Fruit fly (Drosophila melanogaster) whole organism, prepupa: Measurements from ENCODE around the gene Flo2.
A peak's percentile ranks its signal among the peaks of the same experiment; 100 is the strongest.

Experiments
- CG10631 ChIP-seq: fragments of 200-800 bp; sonication (Bioruptor generic); optimal IDR thresholded peaks from 2 replicates; lab custom pipeline; 2016; ENCODE audit warnings: missing biosample characterization, missing genetic modification characterization
- CG10669 ChIP-seq: fragments of 200-800 bp; sonication (Bioruptor generic); optimal IDR thresholded peaks from 3 replicates; lab custom pipeline; 2018; ENCODE audit warnings: missing biosample characterization, mild to moderate bottlenecking, missing genetic modification characterization, moderate library complexity
- CG11294 ChIP-seq: fragments of 200-800 bp; sonication (Bioruptor generic); IDR thresholded peaks from 2 replicates; pipeline ENCODE4 v1.3.6; 2022; ENCODE audit warnings: missing biosample characterization, missing genetic modification characterization
- CG11762 ChIP-seq: fragments of 200-800 bp; sonication (Bioruptor generic); optimal IDR thresholded peaks from 3 replicates; lab custom pipeline; 2016; ENCODE audit warnings: missing biosample characterization, missing genetic modification characterization; ENCODE audit not compliant: insufficient read depth
- CG15336 ChIP-seq: fragments of 200-800 bp; sonication (Bioruptor generic); IDR thresholded peaks from 2 replicates; pipeline ENCODE4 v1.3.6; 2022; ENCODE audit warnings: missing biosample characterization, missing genetic modification characterization
- CG16779 ChIP-seq: fragments of 200-800 bp; sonication (Bioruptor generic); optimal IDR thresholded peaks from 3 replicates; lab custom pipeline; 2017; ENCODE audit warnings: missing biosample characterization, mild to moderate bottlenecking, missing genetic modification characterization
- CG3032 ChIP-seq: fragments of 200-800 bp; optimal IDR thresholded peaks from 2 replicates; lab custom pipeline; 2019; ENCODE audit warnings: missing biosample characterization, mild to moderate bottlenecking, missing genetic modification characterization, moderate library complexity
- CG31627 ChIP-seq: fragments of 200-800 bp; sonication (Bioruptor generic); optimal IDR thresholded peaks from 3 replicates; lab custom pipeline; 2016; ENCODE audit warnings: missing biosample characterization, missing genetic modification characterization
- CG32006 ChIP-seq: fragments of 200-800 bp; sonication (Bioruptor generic); optimal IDR thresholded peaks from 3 replicates; lab custom pipeline; 2017; ENCODE audit warnings: missing biosample characterization, mild to moderate bottlenecking, missing genetic modification characterization
- CG34406 ChIP-seq: fragments of 200-800 bp; sonication (Bioruptor generic); optimal IDR thresholded peaks from 3 replicates; lab custom pipeline; 2016; ENCODE audit warnings: missing biosample characterization, missing genetic modification characterization
- CG3919 ChIP-seq: fragments of 200-800 bp; sonication (Bioruptor generic); optimal IDR thresholded peaks from 3 replicates; lab custom pipeline; 2016; ENCODE audit warnings: missing biosample characterization, missing genetic modification characterization
- CG4318 ChIP-seq: fragments of 200-800 bp; sonication (Bioruptor generic); optimal IDR thresholded peaks from 3 replicates; lab custom pipeline; 2017; ENCODE audit warnings: missing biosample characterization, mild to moderate bottlenecking, missing genetic modification characterization
- CG6163 ChIP-seq: fragments of 200-800 bp; sonication (Bioruptor generic); IDR thresholded peaks from 3 replicates; pipeline ENCODE4 v1.3.6; 2022; ENCODE audit warnings: missing biosample characterization, missing genetic modification characterization
- CG6276 ChIP-seq: fragments of 200-800 bp; sonication (Bioruptor generic); optimal IDR thresholded peaks from 2 replicates; lab custom pipeline; 2017; ENCODE audit warnings: missing biosample characterization, mild to moderate bottlenecking, missing genetic modification characterization
- CG6808 ChIP-seq: fragments of 200-800 bp; sonication (Bioruptor generic); optimal IDR thresholded peaks from 3 replicates; lab custom pipeline; 2017; ENCODE audit warnings: missing biosample characterization, missing genetic modification characterization, mild to moderate bottlenecking, moderate library complexity, missing genetic modification reagents
- CG6854 ChIP-seq: fragments of 200-800 bp; sonication (Bioruptor generic); optimal IDR thresholded peaks from 2 replicates; lab custom pipeline; 2017; ENCODE audit warnings: missing biosample characterization, mild to moderate bottlenecking, missing genetic modification characterization
- CG7368 ChIP-seq: fragments of 200-800 bp; sonication (Bioruptor generic); optimal IDR thresholded peaks from 3 replicates; lab custom pipeline; 2016; ENCODE audit warnings: missing biosample characterization, missing genetic modification characterization
- CG8319 ChIP-seq: fragments of 200-800 bp; sonication (Bioruptor generic); optimal IDR thresholded peaks from 3 replicates; lab custom pipeline; 2016; ENCODE audit warnings: missing biosample characterization, missing genetic modification characterization
- CG8632 ChIP-seq: fragments of 200-800 bp; sonication (Bioruptor generic); optimal IDR thresholded peaks from 3 replicates; lab custom pipeline; 2016; ENCODE audit warnings: missing biosample characterization, missing genetic modification characterization
- CG9139 ChIP-seq: fragments of 200-800 bp; sonication (Bioruptor generic); optimal IDR thresholded peaks from 3 replicates; lab custom pipeline; 2017; ENCODE audit warnings: missing biosample characterization, mild to moderate bottlenecking, missing genetic modification characterization
- Eip75B ChIP-seq: fragments of 200-800 bp; sonication (Bioruptor generic); optimal IDR thresholded peaks from 3 replicates; lab custom pipeline; 2016; ENCODE audit warnings: missing biosample characterization, missing genetic modification characterization
- Eip78C ChIP-seq: fragments of 200-800 bp; sonication (Bioruptor generic); peaks from one replicate; lab custom pipeline; 2016; ENCODE audit warnings: missing biosample characterization, missing genetic modification characterization
- Eip93F ChIP-seq: fragments of 200-800 bp; sonication (Bioruptor generic); optimal IDR thresholded peaks from 2 replicates; lab custom pipeline; 2016; ENCODE audit warnings: missing biosample characterization, mild to moderate bottlenecking, missing genetic modification characterization
- Ets96B ChIP-seq: fragments of 200-800 bp; optimal IDR thresholded peaks from 2 replicates; lab custom pipeline; 2019; ENCODE audit warnings: missing biosample characterization, mild to moderate bottlenecking, missing genetic modification characterization, moderate library complexity
- Gug ChIP-seq: fragments of 200-800 bp; sonication (Bioruptor generic); IDR thresholded peaks from 2 replicates; pipeline ENCODE4 v1.3.6; 2022; ENCODE audit warnings: missing biosample characterization, missing genetic modification characterization
- Hr39 ChIP-seq: fragments of 200-800 bp; sonication (Bioruptor generic); optimal IDR thresholded peaks from 2 replicates; lab custom pipeline; 2016; ENCODE audit warnings: missing biosample characterization, missing genetic modification characterization
- Hr4 ChIP-seq: fragments of 200-800 bp; sonication (Bioruptor generic); optimal IDR thresholded peaks from 3 replicates; lab custom pipeline; 2016; ENCODE audit warnings: missing biosample characterization, missing genetic modification characterization
- Lpt ChIP-seq: fragments of 200-800 bp; sonication (Bioruptor generic); optimal IDR thresholded peaks from 3 replicates; lab custom pipeline; 2016; ENCODE audit warnings: missing biosample characterization, missing genetic modification characterization
- Met ChIP-seq: fragments of 200-800 bp; sonication (Bioruptor generic); optimal IDR thresholded peaks from 3 replicates; lab custom pipeline; 2016; ENCODE audit warnings: missing biosample characterization, missing genetic modification characterization
- Smox ChIP-seq: fragments of 200-800 bp; sonication (Bioruptor generic); optimal IDR thresholded peaks from 3 replicates; lab custom pipeline; 2016; ENCODE audit warnings: missing biosample characterization, missing genetic modification characterization
- Sox102F ChIP-seq: fragments of 200-800 bp; sonication (Bioruptor generic); optimal IDR thresholded peaks from 2 replicates; lab custom pipeline; 2016; ENCODE audit warnings: missing biosample characterization, mild to moderate bottlenecking, missing genetic modification characterization
- Sox14 ChIP-seq: fragments of 200-800 bp; sonication (Bioruptor generic); optimal IDR thresholded peaks from 3 replicates; lab custom pipeline; 2016; ENCODE audit warnings: missing biosample characterization, missing genetic modification characterization
- Sox15 ChIP-seq: fragments of 200-800 bp; sonication (Bioruptor generic); optimal IDR thresholded peaks from 3 replicates; lab custom pipeline; 2016; ENCODE audit warnings: missing biosample characterization, missing genetic modification characterization
- achi ChIP-seq: fragments of 200-800 bp; sonication (Bioruptor generic); optimal IDR thresholded peaks from 3 replicates; lab custom pipeline; 2016; ENCODE audit warnings: missing biosample characterization, missing genetic modification characterization
- acj6 ChIP-seq: fragments of 200-800 bp; sonication (Bioruptor generic); optimal IDR thresholded peaks from 3 replicates; lab custom pipeline; 2016; ENCODE audit warnings: missing biosample characterization, missing genetic modification characterization
- cyc ChIP-seq: fragments of 200-800 bp; sonication (Bioruptor generic); optimal IDR thresholded peaks from 3 replicates; lab custom pipeline; 2016; ENCODE audit warnings: missing biosample characterization, missing genetic modification characterization
- dac ChIP-seq: fragments of 200-800 bp; sonication (Bioruptor generic); optimal IDR thresholded peaks from 2 replicates; lab custom pipeline; 2017; ENCODE audit warnings: missing biosample characterization, mild to moderate bottlenecking, missing genetic modification characterization
- dsx ChIP-seq: fragments of 200-800 bp; optimal IDR thresholded peaks from 3 replicates; lab custom pipeline; 2019; ENCODE audit warnings: missing biosample characterization, mild to moderate bottlenecking, missing genetic modification characterization, moderate library complexity; ENCODE audit not compliant: poor library complexity, severe bottlenecking
- esn ChIP-seq: fragments of 200-800 bp; sonication (Bioruptor generic); optimal IDR thresholded peaks from 2 replicates; lab custom pipeline; 2016; ENCODE audit warnings: missing biosample characterization, mild to moderate bottlenecking, missing genetic modification characterization, moderate library complexity
- fd85E ChIP-seq: fragments of 200-800 bp; sonication (Bioruptor generic); optimal IDR thresholded peaks from 3 replicates; lab custom pipeline; 2016; ENCODE audit warnings: missing biosample characterization, missing genetic modification characterization
- fkh ChIP-seq: fragments of 200-800 bp; sonication (Bioruptor generic); optimal IDR thresholded peaks from 3 replicates; lab custom pipeline; 2017; ENCODE audit warnings: missing biosample characterization, mild to moderate bottlenecking, missing genetic modification characterization, moderate library complexity
- lz ChIP-seq: fragments of 200-800 bp; sonication (Bioruptor generic); optimal IDR thresholded peaks from 3 replicates; lab custom pipeline; 2016; ENCODE audit warnings: missing biosample characterization, missing genetic modification characterization
- net ChIP-seq: fragments of 200-800 bp; sonication (Bioruptor generic); optimal IDR thresholded peaks from 3 replicates; lab custom pipeline; 2016; ENCODE audit warnings: missing biosample characterization, missing genetic modification characterization
- pdm3 ChIP-seq: fragments of 200-800 bp; sonication (Bioruptor generic); optimal IDR thresholded peaks from 3 replicates; lab custom pipeline; 2016; ENCODE audit warnings: missing biosample characterization, missing genetic modification characterization
- salr ChIP-seq, 2 experiments: fragments of 200-800 bp; sonication (Bioruptor generic); optimal IDR thresholded peaks; 3 replicates each; lab custom pipeline; 2016 to 2018; ENCODE audit warnings: missing biosample characterization in 2 of 2, missing genetic modification characterization in 2 of 2, mild to moderate bottlenecking in 1 of 2
- spab ChIP-seq: fragments of 200-800 bp; sonication (Bioruptor generic); optimal IDR thresholded peaks from 2 replicates; lab custom pipeline; 2017; ENCODE audit warnings: missing biosample characterization, mild to moderate bottlenecking, missing genetic modification characterization, missing genetic modification reagents
- ss ChIP-seq, 2 experiments: fragments of 200-800 bp; sonication (Bioruptor generic); optimal IDR thresholded peaks; 2 replicates in 1 of 2; 3 replicates in 1 of 2; lab custom pipeline; 2017 to 2018; ENCODE audit warnings: mild to moderate bottlenecking in 2 of 2, missing biosample characterization in 2 of 2, missing genetic modification characterization in 2 of 2, moderate library complexity in 1 of 2
- svp ChIP-seq: fragments of 200-800 bp; sonication (Bioruptor generic); peaks from one replicate; lab custom pipeline; 2016; ENCODE audit warnings: missing biosample characterization, missing genetic modification characterization
- topi ChIP-seq: fragments of 200-800 bp; sonication (Bioruptor generic); optimal IDR thresholded peaks from 3 replicates; lab custom pipeline; 2016; ENCODE audit warnings: missing biosample characterization, missing genetic modification characterization

Flo2 gene

DNA sequence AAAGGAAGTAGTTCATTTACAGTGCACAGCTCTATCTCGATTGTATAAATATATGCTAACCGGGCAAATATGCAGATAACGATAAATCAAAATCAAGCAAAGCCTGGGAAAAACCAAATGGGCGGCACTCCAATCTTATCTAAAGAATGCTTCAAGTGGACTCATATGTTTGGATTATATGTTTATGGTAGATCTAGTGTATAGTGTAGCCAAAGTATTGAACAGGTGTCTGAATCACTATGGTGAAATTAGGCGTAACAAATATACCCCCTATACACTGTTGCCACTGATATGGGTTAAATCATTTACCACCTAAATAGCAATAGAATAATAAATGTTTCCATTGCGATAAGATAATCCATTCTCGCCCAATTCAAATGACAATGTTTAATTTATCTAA is 107.3 kb downstream of the Flo2 start:
- TF ChIP-seq Hr4 (GFP tag; lab: Kevin White, UChicago) (no peak), fkh (GFP tag; lab: Kevin White, UChicago) (no peak), salr (GFP tag; optimal IDR thresholded peaks at IDR 0.05; lab: Kevin White, UChicago) (no peak), cyc (GFP tag; lab: Kevin White, UChicago) (no peak), topi (GFP tag; lab: Kevin White, UChicago) (no peak), CG31627 (GFP tag; lab: Kevin White, UChicago) (no peak)

DNA sequence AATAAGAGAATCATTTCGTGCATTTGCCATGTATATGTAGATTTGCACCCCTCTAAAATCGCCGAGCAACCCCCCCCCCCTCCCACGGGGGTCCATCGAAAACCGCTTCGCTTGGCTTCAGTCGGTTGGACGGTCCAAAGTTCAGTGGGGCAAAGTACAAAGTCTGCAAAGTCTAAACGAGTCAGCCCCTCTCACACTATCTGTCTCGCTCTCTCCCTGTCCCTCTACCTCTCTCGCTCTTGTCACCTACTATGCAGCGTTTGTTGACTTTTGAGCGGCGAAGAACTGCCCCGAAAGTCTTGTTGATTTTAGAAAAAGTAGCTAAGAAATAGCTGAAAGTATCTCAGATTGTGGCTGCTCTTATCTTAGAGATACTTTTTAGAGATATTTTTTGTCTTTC is 108.2 kb downstream of the Flo2 start:
- TF ChIP-seq Eip78C (GFP tag; lab: Kevin White, UChicago) (peak; percentile 37), fkh (GFP tag; lab: Kevin White, UChicago) (peak; percentile 95), spab (GFP tag; lab: Kevin White, UChicago) (peak; percentile 90), CG3919 (peak; percentile 81), Eip75B (GFP tag; lab: Kevin White, UChicago) (no peak), acj6 (GFP tag; lab: Kevin White, UChicago) (no peak), Met (GFP tag; lab: Kevin White, UChicago) (no peak), Sox15 (GFP tag; lab: Kevin White, UChicago) (no peak), ss (GFP tag; optimal IDR thresholded peaks at IDR 0.05; lab: Kevin White, UChicago) (peak; percentile 99), CG3032 (tag; lab: Kevin White, UChicago) (peak; percentile 67), dac (GFP tag; lab: Kevin White, UChicago) (peak; percentile 79), Gug (GFP tag; lab: Robert Waterston, UW) (peak; percentile 79), svp (no peak), CG11762 (GFP tag; lab: Kevin White, UChicago) (peak; percentile 75), Hr39 (no peak), CG34406 (GFP tag; lab: Kevin White, UChicago) (peak; percentile 36), dsx (peak; percentile 81), Eip93F (no peak), CG6163 (peak; percentile 90), CG16779 (tag; lab: Kevin White, UChicago) (peak; percentile 96), Ets96B (peak; percentile 65), Hr4 (GFP tag; lab: Kevin White, UChicago) (peak; percentile 50), pdm3 (peak; percentile 8), CG4318 (GFP tag; lab: Kevin White, UChicago) (peak; percentile 27), CG31627 (GFP tag; lab: Kevin White, UChicago) (no peak), CG32006 (GFP tag; lab: Kevin White, UChicago) (peak; percentile 65), net (GFP tag; lab: Kevin White, UChicago) (peak; percentile 95), CG8632 (GFP tag; lab: Kevin White, UChicago) (peak; percentile 12), CG10631 (GFP tag; lab: Kevin White, UChicago) (no peak), Smox (no peak), CG6276 (GFP tag; lab: Kevin White, UChicago) (peak; percentile 99), lz (GFP tag; lab: Kevin White, UChicago) (no peak), CG11294 (peak; percentile 72; the same call in 1 of the 2 replicates), CG15336 (GFP tag; lab: Robert Waterston, UW) (peak; percentile 91), achi (peak; percentile 59), CG6854 (GFP tag; lab: Kevin White, UChicago) (peak; percentile 97), Lpt (GFP tag; lab: Kevin White, UChicago) (peak; percentile 91), Sox102F (no peak), Sox14 (GFP tag; lab: Kevin White, UChicago) (peak; percentile 1), CG6808 (peak; percentile 98), esn (no peak), cyc (GFP tag; lab: Kevin White, UChicago) (no peak), fd85E (GFP tag; lab: Kevin White, UChicago) (no peak), CG8319 (GFP tag; lab: Kevin White, UChicago) (peak; percentile 63), CG9139 (GFP tag; lab: Kevin White, UChicago) (peak; percentile 99), CG7368 (GFP tag; lab: Kevin White, UChicago) (peak; percentile 82), salr (GFP tag; optimal IDR thresholded peaks at IDR 0.05; lab: Kevin White, UChicago) (peak; percentile 82), CG10669 (GFP tag; lab: Kevin White, UChicago) (peak; percentile 82)
